Fruit fly (Drosophila melanogaster): ENCODE results near the gene CG14606.
A peak's percentile ranks its signal among the peaks of the same experiment; 100 is the strongest.

The CG14606 gene

dm6 chr3R:7187093-7187912 lies 29.6 kb downstream of the CG14606 start:
- TF ChIP-seq pros (GFP tag; optimal IDR thresholded peaks at IDR 0.05), result peak; percentile 3
- no peak; the same call in 2 of the 3 replicates for TF ChIP-seq CG34422 (GFP tag; IDR thresholded peaks at IDR 0.05)
- TF ChIP-seq vfl (GFP tag; optimal IDR thresholded peaks at IDR 0.05), result no peak
- TF ChIP-seq Dfd (GFP tag; optimal IDR thresholded peaks at IDR 0.05), result no peak
- TF ChIP-seq CG4707 (GFP tag; optimal IDR thresholded peaks at IDR 0.05), result no peak
- TF ChIP-seq fru (optimal IDR thresholded peaks at IDR 0.05), result no peak
- peak; percentile 87 for TF ChIP-seq nerfin-1 (tag; optimal IDR thresholded peaks at IDR 0.05)
- TF ChIP-seq maf-S (GFP tag; optimal IDR thresholded peaks at IDR 0.05), result no peak
- TF ChIP-seq pfk (GFP tag; optimal IDR thresholded peaks at IDR 0.05), result no peak
- peak; percentile 14 for TF ChIP-seq CG17829 (tag; optimal IDR thresholded peaks at IDR 0.05)
- TF ChIP-seq Hr39 (optimal IDR thresholded peaks at IDR 0.05), result no peak
- no peak for TF ChIP-seq CG10274 (GFP tag; optimal IDR thresholded peaks at IDR 0.05)
- TF ChIP-seq tup (GFP tag; optimal IDR thresholded peaks at IDR 0.05), result no peak
- no peak for TF ChIP-seq phol (tag; optimal IDR thresholded peaks at IDR 0.05)
- no peak for TF ChIP-seq CG33557 (GFP tag; optimal IDR thresholded peaks at IDR 0.05)
- TF ChIP-seq CG13123 (GFP tag; optimal IDR thresholded peaks at IDR 0.05), result no peak
- peak in 1 of 2 experiments; percentile 39 for TF ChIP-seq Pdp1 (GFP tag; optimal IDR thresholded peaks at IDR 0.05)
- TF ChIP-seq CG6765 (GFP tag; optimal IDR thresholded peaks at IDR 0.05), result no peak
- no peak for TF ChIP-seq Dbx (GFP tag; IDR thresholded peaks at IDR 0.05)
- TF ChIP-seq onecut (GFP tag; IDR thresholded peaks at IDR 0.05), result peak; percentile 89
- TF ChIP-seq MTF-1 (GFP tag; optimal IDR thresholded peaks at IDR 0.05; ENCODE audit: borderline replicate concordance), result no peak
- TF ChIP-seq dmrt11E (tag; optimal IDR thresholded peaks at IDR 0.05), result peak; percentile 20
- peak; percentile 45 for TF ChIP-seq CG12391 (tag; optimal IDR thresholded peaks at IDR 0.05)
- peak; percentile 61; the same call in 2 of the 3 replicates for TF ChIP-seq CG17361 (GFP tag; IDR thresholded peaks at IDR 0.05)
- TF ChIP-seq CG2712 (tag; optimal IDR thresholded peaks at IDR 0.05), result peak; percentile 54
- TF ChIP-seq dmrt99B (tag; optimal IDR thresholded peaks at IDR 0.05), result no peak
- TF ChIP-seq CG11093 (GFP tag; IDR thresholded peaks at IDR 0.05), result no peak
- TF ChIP-seq nom (GFP tag; optimal IDR thresholded peaks at IDR 0.05), result peak; percentile 42
- TF ChIP-seq D (optimal IDR thresholded peaks at IDR 0.05), result peak; percentile 21
- no peak for TF ChIP-seq D (GFP tag; optimal IDR thresholded peaks at IDR 0.05)
- no peak for TF ChIP-seq CG14860 (GFP tag; IDR thresholded peaks at IDR 0.05; ENCODE audit: partially characterized antibody)
- no peak for TF ChIP-seq CG42726 (GFP tag; IDR thresholded peaks at IDR 0.05; ENCODE audit: partially characterized antibody)
- no peak for TF ChIP-seq sna (GFP tag; IDR thresholded peaks at IDR 0.05; ENCODE audit: partially characterized antibody)
- no peak for TF ChIP-seq pnt (GFP tag; optimal IDR thresholded peaks at IDR 0.05)
- peak; percentile 22 for TF ChIP-seq ind (GFP tag; optimal IDR thresholded peaks at IDR 0.05)
- TF ChIP-seq sens (GFP tag), result peak; percentile 11
- TF ChIP-seq yki (optimal IDR thresholded peaks at IDR 0.05), result peak; percentile 24
- TF ChIP-seq Adf1 (GFP tag; IDR thresholded peaks at IDR 0.05), result no peak
- no peak for TF ChIP-seq C15 (GFP tag; IDR thresholded peaks at IDR 0.05)
- no peak for TF ChIP-seq Fer3 (tag; optimal IDR thresholded peaks at IDR 0.05)
- TF ChIP-seq ftz-f1 (GFP tag; optimal IDR thresholded peaks at IDR 0.05), result peak; percentile 65
- no peak for TF ChIP-seq E2f1 (GFP tag; IDR thresholded peaks at IDR 0.05)
- peak; percentile 66 for TF ChIP-seq gem (tag; optimal IDR thresholded peaks at IDR 0.05)
- TF ChIP-seq Med (GFP tag), result peak; percentile 19
- peak in 1 of 3 experiments; percentile 32 for TF ChIP-seq lola (GFP tag; optimal IDR thresholded peaks at IDR 0.05)
- 0 out of 2 replicates have a peak, but pooled peaks have one; percentile 15 for TF ChIP-seq H2.0 (GFP tag; IDR thresholded peaks at IDR 0.05)
- 0 out of 3 replicates have a peak, but pooled peaks have one; percentile 35 for TF ChIP-seq HLH4C (GFP tag; IDR thresholded peaks at IDR 0.05; ENCODE audit: partially characterized antibody)
- TF ChIP-seq bbx (GFP tag; IDR thresholded peaks at IDR 0.05; ENCODE audit: partially characterized antibody), result no peak
- peak; percentile 53 for TF ChIP-seq CG1832 (GFP tag; optimal IDR thresholded peaks at IDR 0.05)
